Worm (Caenorhabditis elegans) whole organism, L1 larva: ENCODE measurements around the gene catp-7.

Experiments used
- C34B4.2 ChIP-seq: sonication (generic microtip); optimal IDR thresholded peaks from 2 replicates; lab custom pipeline; 2017; ENCODE audit warnings: mild to moderate bottlenecking, missing genetic modification characterization, missing compliant biosample characterization
- Y116A8C.19 ChIP-seq: sonication (generic microtip); optimal IDR thresholded peaks from 2 replicates; lab custom pipeline; 2016; ENCODE audit warnings: missing compliant biosample characterization, missing genetic modification characterization, borderline replicate concordance
- alr-1 ChIP-seq: fragments of 200-800 bp; sonication (Bioruptor generic); optimal IDR thresholded peaks from 2 replicates; lab custom pipeline; 2018; ENCODE audit warnings: borderline replicate concordance, mild to moderate bottlenecking, missing genetic modification characterization, missing compliant biosample characterization
- aly-2 ChIP-seq: fragments of 150-350 bp; optimal IDR thresholded peaks from 2 replicates; lab custom pipeline; 2014; ENCODE audit warnings: missing biosample characterization, missing genetic modification characterization
- blmp-1 ChIP-seq: fragments of 150-350 bp; optimal IDR thresholded peaks from 2 replicates; lab custom pipeline; 2014; ENCODE audit warnings: missing biosample characterization, missing genetic modification characterization
- ceh-63 ChIP-seq: fragments of 200-800 bp; sonication (Bioruptor generic); optimal IDR thresholded peaks from 2 replicates; lab custom pipeline; 2018; ENCODE audit warnings: mild to moderate bottlenecking, missing genetic modification characterization, missing compliant biosample characterization
- ceh-8 ChIP-seq: fragments of 200-800 bp; sonication (Bioruptor generic); optimal IDR thresholded peaks from 2 replicates; lab custom pipeline; 2018; ENCODE audit warnings: mild to moderate bottlenecking, missing genetic modification characterization, moderate library complexity, missing compliant biosample characterization
- ces-1 ChIP-seq: fragments of 150-350 bp; optimal IDR thresholded peaks from 2 replicates; lab custom pipeline; 2014; ENCODE audit warnings: missing biosample characterization, missing genetic modification reagents, missing genetic modification characterization
- dsc-1 ChIP-seq: sonication (generic microtip); optimal IDR thresholded peaks from 2 replicates; lab custom pipeline; 2016; ENCODE audit warnings: mild to moderate bottlenecking, missing genetic modification characterization, missing compliant biosample characterization
- efl-3 ChIP-seq: fragments of 200-800 bp; sonication (Bioruptor generic); optimal IDR thresholded peaks from 2 replicates; lab custom pipeline; 2018; ENCODE audit warnings: mild to moderate bottlenecking, missing genetic modification characterization, missing compliant biosample characterization
- egl-13 ChIP-seq: sonication (generic microtip); optimal IDR thresholded peaks from 2 replicates; lab custom pipeline; 2016; ENCODE audit warnings: missing genotype, missing genetic modification reagents, missing genetic modification characterization, missing compliant biosample characterization
- egl-27 ChIP-seq, 2 experiments: fragments of 150-350 bp in 1 of 2; sonication (generic microtip); optimal IDR thresholded peaks; 3 replicates each; lab custom pipeline; 2017 to 2018; ENCODE audit warnings: missing biosample characterization in 2 of 2, missing genetic modification characterization in 2 of 2, missing genetic modification reagents in 2 of 2
- elt-3 ChIP-seq, 6 experiments: fragments of 150-350 bp in 1 of 6; sonication (generic microtip); optimal IDR thresholded peaks; 2 replicates each; lab custom pipeline; 2017 to 2018; ENCODE audit warnings: missing biosample characterization in 6 of 6, missing genetic modification characterization in 6 of 6, inconsistent platforms in 1 of 6
- fkh-10 ChIP-seq: sonication (generic microtip); optimal IDR thresholded peaks from 2 replicates; lab custom pipeline; 2017; ENCODE audit warnings: missing biosample characterization, missing genetic modification reagents, missing genetic modification characterization
- fos-1 ChIP-seq: fragments of 150-350 bp; optimal IDR thresholded peaks from 2 replicates; lab custom pipeline; 2014; ENCODE audit warnings: missing biosample characterization, missing genetic modification characterization
- grh-1 ChIP-seq: fragments of 200-800 bp; sonication (Bioruptor generic); IDR thresholded peaks from 2 replicates; pipeline ENCODE4 v1.3.6; 2022; ENCODE audit warnings: missing genetic modification reagents, missing genetic modification characterization, missing compliant biosample characterization
- hpl-2 ChIP-seq: fragments of 150-350 bp; optimal IDR thresholded peaks from 2 replicates; lab custom pipeline; 2014; ENCODE audit warnings: missing biosample characterization, missing genetic modification reagents, missing genetic modification characterization
- jun-1 ChIP-seq: fragments of 150-350 bp; optimal IDR thresholded peaks from 2 replicates; lab custom pipeline; 2014; ENCODE audit warnings: missing biosample characterization, missing genetic modification reagents, missing genetic modification characterization
- lin-14 ChIP-seq: fragments of 200-800 bp; sonication (Bioruptor generic); optimal IDR thresholded peaks from 2 replicates; lab custom pipeline; 2018; ENCODE audit warnings: mild to moderate bottlenecking, missing genetic modification characterization, moderate library complexity, missing compliant biosample characterization
- lin-15B ChIP-seq: fragments of 150-350 bp; sonication (generic microtip); optimal IDR thresholded peaks from 3 replicates; lab custom pipeline; 2014; ENCODE audit warnings: missing biosample characterization, missing genetic modification characterization
- lin-39 ChIP-seq: fragments of 150-350 bp; optimal IDR thresholded peaks from 2 replicates; lab custom pipeline; 2014; ENCODE audit warnings: missing biosample characterization, missing genetic modification reagents, missing genetic modification characterization
- mab-9 ChIP-seq: fragments of 200-800 bp; sonication (Bioruptor generic); IDR thresholded peaks from 2 replicates; pipeline ENCODE4 v1.3.6; 2022; ENCODE audit warnings: missing genetic modification reagents, missing genetic modification characterization, missing compliant biosample characterization
- mdl-1 ChIP-seq, 2 experiments: fragments of 150-350 bp; optimal IDR thresholded peaks; 2 replicates each; lab custom pipeline; 2014 to 2017; ENCODE audit warnings: missing biosample characterization in 2 of 2, missing genetic modification characterization in 2 of 2, inconsistent platforms in 1 of 2
- mef-2 ChIP-seq: fragments of 150-350 bp; optimal IDR thresholded peaks from 2 replicates; lab custom pipeline; 2014; ENCODE audit warnings: missing biosample characterization, missing genetic modification characterization
- nhr-11 ChIP-seq: fragments of 150-350 bp; optimal IDR thresholded peaks from 2 replicates; lab custom pipeline; 2014; ENCODE audit warnings: missing biosample characterization, missing genetic modification characterization
- nhr-12 ChIP-seq: sonication (generic microtip); optimal IDR thresholded peaks from 2 replicates; lab custom pipeline; 2017; ENCODE audit warnings: missing biosample characterization, missing genetic modification characterization
- nhr-19 ChIP-seq: fragments of 200-800 bp; sonication (Bioruptor generic); conservative IDR thresholded peaks from 2 replicates; pipeline ENCODE4 v1.3.6; 2022; ENCODE audit warnings: missing genetic modification characterization, missing compliant biosample characterization
- nhr-237 ChIP-seq: fragments of 150-350 bp; optimal IDR thresholded peaks from 2 replicates; lab custom pipeline; 2014; ENCODE audit warnings: missing biosample characterization, missing genetic modification characterization
- nhr-28 ChIP-seq: fragments of 150-350 bp; optimal IDR thresholded peaks from 2 replicates; lab custom pipeline; 2014; ENCODE audit warnings: missing biosample characterization, missing genetic modification characterization
- nhr-47 ChIP-seq: sonication (generic microtip); optimal IDR thresholded peaks from 2 replicates; lab custom pipeline; 2016; ENCODE audit warnings: mild to moderate bottlenecking, missing genetic modification characterization, moderate library complexity, missing compliant biosample characterization
- nhr-85 ChIP-seq: sonication (generic microtip); peaks from one replicate; lab custom pipeline; 2016; ENCODE audit warnings: missing genetic modification characterization, inconsistent platforms, missing compliant biosample characterization
- nhr-90 ChIP-seq: sonication (generic microtip); optimal IDR thresholded peaks from 2 replicates; lab custom pipeline; 2016; ENCODE audit warnings: mild to moderate bottlenecking, missing genetic modification characterization, missing compliant biosample characterization; ENCODE audit not compliant: poor library complexity
- pax-3 ChIP-seq: fragments of 200-800 bp; sonication (Bioruptor generic); optimal IDR thresholded peaks from 2 replicates; lab custom pipeline; 2018; ENCODE audit warnings: mild to moderate bottlenecking, missing genetic modification characterization, moderate library complexity, missing compliant biosample characterization
- pqm-1 ChIP-seq: sonication (generic microtip); optimal IDR thresholded peaks from 3 replicates; lab custom pipeline; 2017; ENCODE audit warnings: missing biosample characterization, missing genetic modification characterization
- rnt-1 ChIP-seq: sonication (generic microtip); optimal IDR thresholded peaks from 2 replicates; lab custom pipeline; 2016; ENCODE audit warnings: mild to moderate bottlenecking, missing genetic modification characterization, moderate library complexity, missing compliant biosample characterization
- skn-1 ChIP-seq: fragments of 150-350 bp; optimal IDR thresholded peaks from 2 replicates; lab custom pipeline; 2014; ENCODE audit warnings: missing biosample characterization, missing genetic modification characterization
- snpc-4 ChIP-seq: fragments of 150-350 bp; optimal IDR thresholded peaks from 2 replicates; lab custom pipeline; 2014; ENCODE audit warnings: missing biosample characterization, missing genetic modification characterization
- snu-23 ChIP-seq: sonication (generic microtip); optimal IDR thresholded peaks from 2 replicates; lab custom pipeline; 2016; ENCODE audit warnings: missing genetic modification characterization, missing compliant biosample characterization
- sptf-1 ChIP-seq: fragments of 150-350 bp; optimal IDR thresholded peaks from 2 replicates; lab custom pipeline; 2014; ENCODE audit warnings: missing biosample characterization, missing genetic modification characterization
- swsn-7 ChIP-seq: sonication (generic microtip); optimal IDR thresholded peaks from 2 replicates; lab custom pipeline; 2016; ENCODE audit warnings: missing genetic modification characterization, missing compliant biosample characterization
- tbx-2 ChIP-seq: sonication (generic microtip); optimal IDR thresholded peaks from 2 replicates; lab custom pipeline; 2016; ENCODE audit warnings: missing genetic modification characterization, missing compliant biosample characterization
- unc-62 ChIP-seq: fragments of 150-350 bp; optimal IDR thresholded peaks from 2 replicates; lab custom pipeline; 2014; ENCODE audit warnings: missing biosample characterization, missing genetic modification reagents, missing genetic modification characterization
- vab-15 ChIP-seq: sonication (generic microtip); optimal IDR thresholded peaks from 2 replicates; lab custom pipeline; 2017; ENCODE audit warnings: missing genotype, mild to moderate bottlenecking, missing genetic modification characterization, missing compliant biosample characterization
- xbp-1 ChIP-seq: sonication (generic microtip); optimal IDR thresholded peaks from 2 replicates; lab custom pipeline; 2016; ENCODE audit warnings: missing genetic modification characterization, missing compliant biosample characterization
- ztf-11 ChIP-seq, 2 experiments: sonication (generic microtip); optimal IDR thresholded peaks; 2 replicates each; lab custom pipeline; 2016 to 2017; ENCODE audit warnings: missing genetic modification characterization in 2 of 2, missing biosample characterization in 1 of 2, missing compliant biosample characterization in 1 of 2
- ztf-4 ChIP-seq: fragments of 150-350 bp; optimal IDR thresholded peaks from 2 replicates; lab custom pipeline; 2014; ENCODE audit warnings: missing biosample characterization, missing genetic modification characterization

The catp-7 gene

ce11 chrIV:8620102-8620733 is 34.4 kb downstream of the catp-7 start, which contains the start of gene lin-49 (continued):
- TF ChIP-seq xbp-1 (tag; lab: Kevin White, UChicago) (peak; percentile 46), nhr-90 (tag; lab: Kevin White, UChicago) (peak; percentile 33), nhr-85 (tag; lab: Kevin White, UChicago) (peak; percentile 87), fos-1 (tag; lab: Kevin White, UChicago) (peak; percentile 57), nhr-237 (no peak), nhr-12 (tag; lab: Kevin White, UChicago) (no peak), alr-1 (no peak), ztf-11 (tag; optimal IDR thresholded peaks at IDR 0.05; lab: Kevin White, UChicago) (no peak), Y116A8C.19 (no peak), pax-3 (no peak), swsn-7 (tag; lab: Kevin White, UChicago) (peak; percentile 58)

ce11 chrIV:8625730-8626129 is 39.9 kb downstream of the catp-7 start:
- peak in 1 of 6 experiments; percentile 55 for TF ChIP-seq elt-3 (tag; optimal IDR thresholded peaks at IDR 0.05; lab: Kevin White, UChicago)
- TF ChIP-seq C34B4.2 (tag; lab: Kevin White, UChicago) = no peak
- TF ChIP-seq nhr-85 (tag; lab: Kevin White, UChicago) = peak; percentile 70
- TF ChIP-seq blmp-1 (tag; lab: Kevin White, UChicago) = peak; percentile 48
- TF ChIP-seq pqm-1 = no peak
- TF ChIP-seq, all 84 proteins: peak for 3

- TF ChIP-seq grh-1 (GFP tag; lab: Robert Waterston, UW) (no peak), ces-1 (peak; percentile 61), ceh-63 (GFP tag; lab: Kevin White, UChicago) (no peak), alr-1 (no peak), xbp-1 (tag; lab: Kevin White, UChicago) (no peak), lin-39 (no peak), skn-1 (tag; lab: Kevin White, UChicago) (no peak), nhr-90 (tag; lab: Kevin White, UChicago) (no peak), nhr-28 (tag; lab: Kevin White, UChicago) (no peak), mab-9 (no peak), egl-13 (no peak), ztf-4 (tag; lab: Kevin White, UChicago) (no peak), rnt-1 (no peak), lin-14 (peak; percentile 68), aly-2 (tag; lab: Kevin White, UChicago) (no peak), egl-27 (tag; optimal IDR thresholded peaks at IDR 0.05; lab: Kevin White, UChicago) (no peak), nhr-12 (tag; lab: Kevin White, UChicago) (no peak)
Observed at ce11 chrIV:8626294-8626693, 40.5 kb downstream of the catp-7 start.

- TF ChIP-seq sptf-1 (no peak), aly-2 (tag; lab: Kevin White, UChicago) (no peak), fkh-10 (GFP tag; lab: Kevin White, UChicago) (no peak), nhr-11 (no peak), hpl-2 (GFP tag; lab: Kevin White, UChicago) (no peak), pqm-1 (no peak), ceh-8 (GFP tag; lab: Kevin White, UChicago) (no peak), nhr-237 (no peak), vab-15 (tag; lab: Kevin White, UChicago) (no peak), lin-39 (no peak), nhr-19 (GFP tag; lab: Robert Waterston, UW) (0 out of 2 replicates have a peak, but pooled peaks have one; percentile 12), nhr-47 (tag; lab: Kevin White, UChicago) (peak; percentile 32), fos-1 (tag; lab: Kevin White, UChicago) (no peak), efl-3 (no peak), mef-2 (tag; lab: Kevin White, UChicago) (no peak), ztf-11 (tag; optimal IDR thresholded peaks at IDR 0.05; lab: Kevin White, UChicago) (no peak), dsc-1 (tag; lab: Kevin White, UChicago) (no peak), tbx-2 (tag; lab: Kevin White, UChicago) (peak; percentile 20), snu-23 (GFP tag; lab: Kevin White, UChicago) (peak; percentile 70), lin-15B (tag; lab: Kevin White, UChicago) (no peak), jun-1 (no peak), mdl-1 (tag; optimal IDR thresholded peaks at IDR 0.05; lab: Kevin White, UChicago) (peak in 1 of 2 experiments; percentile 13), rnt-1 (no peak), unc-62 (GFP tag; lab: Kevin White, UChicago) (no peak), alr-1 (no peak), snpc-4 (tag; lab: Kevin White, UChicago) (no peak), egl-13 (no peak)
Observed at ce11 chrIV:8627328-8627727, 41.5 kb downstream of the catp-7 start, which contains the start of gene F42A9.11. Gene F42A9.11 (plus strand): TSS chrIV:8627637.
